Worm (Caenorhabditis elegans) whole organism, L2 larva: ENCODE results near the gene elt-1.

ENCODE experiments used
- ZK546.5 ChIP-seq: sonication (generic microtip); optimal IDR thresholded peaks from 2 replicates; lab custom pipeline; 2017; ENCODE audit warnings: missing biosample characterization, missing genetic modification characterization
- lin-39 ChIP-seq: fragments of 150-350 bp; optimal IDR thresholded peaks from 2 replicates; lab custom pipeline; 2014; ENCODE audit warnings: missing biosample characterization, missing genetic modification reagents, missing genetic modification characterization

- no peak for TF ChIP-seq lin-39 (tag; lab: Kevin White, UChicago)
- TF ChIP-seq ZK546.5 (tag; lab: Kevin White, UChicago): no peak
Observed at ce11 chrIV:9584352-9584751, 30.4 kb upstream of the elt-1 start.
